Worm (Caenorhabditis elegans) whole organism, dauer: ENCODE results near the gene R04B3.2.

ENCODE experiments used
- unc-62 ChIP-seq: sonication (generic microtip); optimal IDR thresholded peaks from 2 replicates; lab custom pipeline; 2017; ENCODE audit warnings: missing biosample characterization, missing genetic modification reagents, missing genetic modification characterization

R04B3.2 gene

ce11 chrX:2475873-2476272, 2.4 kb upstream of the R04B3.2 start, which contains the start of gene R04B3.3:
Gene R04B3.3, minus strand, starts transcription at chrX:2475973.
- TF ChIP-seq unc-62: no peak

ce11 chrX:2471303-2471702, 2.2 kb downstream of the R04B3.2 start, which contains the start of gene R04B3.1:
Gene R04B3.1, minus strand, starts transcription at chrX:2471403.
- no peak for TF ChIP-seq unc-62

ce11 chrX:2464064-2464463, 9.5 kb downstream of the R04B3.2 start:
- no peak for TF ChIP-seq unc-62

- TF ChIP-seq unc-62: no peak
Observed at ce11 chrX:2461742-2462141, 11.8 kb downstream of the R04B3.2 start.

ce11 chrX:2459793-2460192, 13.7 kb downstream of the R04B3.2 start, which contains the start of gene fox-1:
Gene fox-1, minus strand, starts transcription at chrX:2459893.
- TF ChIP-seq unc-62: no peak

ce11 chrX:2457461-2457860, 16.1 kb downstream of the R04B3.2 start:
- TF ChIP-seq unc-62: no peak

ce11 chrX:2456141-2456540, 17.4 kb downstream of the R04B3.2 start:
- no peak for TF ChIP-seq unc-62

- TF ChIP-seq unc-62: no peak
Observed at ce11 chrX:2454914-2455313, 18.6 kb downstream of the R04B3.2 start.

- no peak for TF ChIP-seq unc-62
Observed at ce11 chrX:2452716-2453115, 20.8 kb downstream of the R04B3.2 start.

ce11 chrX:2452297-2452696, 21.2 kb downstream of the R04B3.2 start:
- TF ChIP-seq unc-62: no peak

ce11 chrX:2450994-2451393, 22.5 kb downstream of the R04B3.2 start:
- TF ChIP-seq unc-62: no peak

- TF ChIP-seq unc-62: no peak
Observed at ce11 chrX:2447214-2447613, 26.3 kb downstream of the R04B3.2 start.

- no peak for TF ChIP-seq unc-62
Observed at ce11 chrX:2446185-2446584, 27.3 kb downstream of the R04B3.2 start.

- no peak for TF ChIP-seq unc-62
Observed at ce11 chrX:2443304-2443703, 30.2 kb downstream of the R04B3.2 start, which contains the start of gene T07D1.3. Gene T07D1.3, minus strand, starts transcription at chrX:2443404.

ce11 chrX:2441163-2441562, 32.4 kb downstream of the R04B3.2 start:
- TF ChIP-seq unc-62: no peak

- TF ChIP-seq unc-62: no peak
Observed at ce11 chrX:2439728-2440127, 33.8 kb downstream of the R04B3.2 start.

- no peak for TF ChIP-seq unc-62
Observed at ce11 chrX:2439309-2439708, 34.2 kb downstream of the R04B3.2 start.

ce11 chrX:2438857-2439256, 34.7 kb downstream of the R04B3.2 start, which contains the start of gene gid-2:
Gene gid-2, minus strand, starts transcription at chrX:2438957.
- TF ChIP-seq unc-62: no peak

- TF ChIP-seq unc-62: no peak
Observed at ce11 chrX:2435353-2435752, 38.2 kb downstream of the R04B3.2 start.
